Fruit fly (Drosophila melanogaster) whole organism, embryonic: ENCODE results near the gene RtcB.

Source experiments
- Adf1 ChIP-seq: fragments of 200-800 bp; sonication (Bioruptor generic); IDR thresholded peaks from 2 replicates; pipeline ENCODE4 v1.3.6; 2022; ENCODE audit warnings: missing biosample characterization, missing genetic modification characterization
- Atf3 ChIP-seq: fragments of 200-800 bp; sonication (Bioruptor generic); optimal IDR thresholded peaks from 3 replicates; lab custom pipeline; 2016; ENCODE audit warnings: missing biosample characterization, missing genetic modification characterization
- Bgb ChIP-seq: fragments of 200-800 bp; sonication (Bioruptor generic); IDR thresholded peaks from 2 replicates; pipeline ENCODE4 v1.3.6; 2022; ENCODE audit warnings: missing biosample characterization, missing genetic modification characterization; ENCODE audit not compliant: partially characterized antibody
- CG10209 ChIP-seq: fragments of 200-800 bp; sonication (Bioruptor generic); optimal IDR thresholded peaks from 3 replicates; lab custom pipeline; 2017; ENCODE audit warnings: missing biosample characterization, mild to moderate bottlenecking, missing genetic modification characterization, missing genetic modification reagents
- CG11085 ChIP-seq: fragments of 200-800 bp; sonication (Bioruptor generic); IDR thresholded peaks from 2 replicates; pipeline ENCODE4 v1.3.6; 2022; ENCODE audit warnings: missing biosample characterization, missing genetic modification characterization
- CG11723 ChIP-seq: fragments of 200-800 bp; sonication (Bioruptor generic); optimal IDR thresholded peaks from 2 replicates; lab custom pipeline; 2017; ENCODE audit warnings: missing biosample characterization, mild to moderate bottlenecking, missing genetic modification characterization
- CG12219 ChIP-seq: fragments of 200-800 bp; sonication (Bioruptor generic); optimal IDR thresholded peaks from 3 replicates; lab custom pipeline; 2018; ENCODE audit warnings: missing biosample characterization, mild to moderate bottlenecking, missing genetic modification characterization
- CG12391 ChIP-seq: fragments of 200-800 bp; sonication (Bioruptor generic); optimal IDR thresholded peaks from 3 replicates; lab custom pipeline; 2018; ENCODE audit warnings: missing biosample characterization, mild to moderate bottlenecking, missing genetic modification characterization, moderate library complexity
- CG13894 ChIP-seq: fragments of 200-800 bp; sonication (Bioruptor generic); optimal IDR thresholded peaks from 3 replicates; lab custom pipeline; 2018; ENCODE audit warnings: missing biosample characterization, mild to moderate bottlenecking, missing genetic modification characterization, moderate library complexity
- CG15696 ChIP-seq: fragments of 200-800 bp; sonication (Bioruptor generic); optimal IDR thresholded peaks from 2 replicates; lab custom pipeline; 2019; ENCODE audit warnings: missing biosample characterization, mild to moderate bottlenecking, missing genetic modification characterization, moderate library complexity
- CG1602 ChIP-seq: fragments of 200-800 bp; sonication (Bioruptor generic); optimal IDR thresholded peaks from 3 replicates; lab custom pipeline; 2016; ENCODE audit warnings: missing biosample characterization, missing genetic modification characterization
- CG17361 ChIP-seq: fragments of 200-800 bp; sonication (Bioruptor generic); IDR thresholded peaks from 3 replicates; pipeline ENCODE4 v1.3.6; 2022; ENCODE audit warnings: missing biosample characterization, missing genetic modification characterization
- CG17385 ChIP-seq: fragments of 200-800 bp; sonication (Bioruptor generic); optimal IDR thresholded peaks from 3 replicates; lab custom pipeline; 2018; ENCODE audit warnings: missing biosample characterization, mild to moderate bottlenecking, missing genetic modification characterization
- CG2199 ChIP-seq: fragments of 200-800 bp; sonication (Bioruptor generic); IDR thresholded peaks from 3 replicates; pipeline ENCODE4 v1.3.6; 2022; ENCODE audit warnings: missing biosample characterization, missing genetic modification characterization
- CG30403 ChIP-seq: fragments of 200-800 bp; sonication (Bioruptor generic); optimal IDR thresholded peaks from 3 replicates; lab custom pipeline; 2016; ENCODE audit warnings: missing biosample characterization, missing genetic modification characterization
- CG3065 ChIP-seq: fragments of 200-800 bp; sonication (Bioruptor generic); optimal IDR thresholded peaks from 2 replicates; lab custom pipeline; 2016; ENCODE audit warnings: missing biosample characterization, missing genetic modification characterization
- CG34224 ChIP-seq: fragments of 200-800 bp; sonication (Bioruptor generic); IDR thresholded peaks from 3 replicates; pipeline ENCODE4 v1.3.6; 2022; ENCODE audit warnings: missing biosample characterization, missing genetic modification characterization; ENCODE audit not compliant: partially characterized antibody
- CG3838 ChIP-seq: fragments of 200-800 bp; sonication (Bioruptor generic); optimal IDR thresholded peaks from 3 replicates; lab custom pipeline; 2016; ENCODE audit warnings: missing biosample characterization, missing genetic modification characterization
- CG42726 ChIP-seq: fragments of 200-800 bp; sonication (Bioruptor generic); IDR thresholded peaks from 2 replicates; pipeline ENCODE4 v1.3.6; 2022; ENCODE audit warnings: missing biosample characterization, missing genetic modification characterization; ENCODE audit not compliant: partially characterized antibody
- CG6765 ChIP-seq: fragments of 200-800 bp; sonication (Bioruptor generic); optimal IDR thresholded peaks from 3 replicates; lab custom pipeline; 2017; ENCODE audit warnings: missing biosample characterization, mild to moderate bottlenecking, missing genetic modification characterization
- CG8478 ChIP-seq: fragments of >200 bp; optimal IDR thresholded peaks from 2 replicates; lab custom pipeline; 2018
- CHES-1-like ChIP-seq: fragments of 200-800 bp; sonication (Bioruptor generic); optimal IDR thresholded peaks from 2 replicates; lab custom pipeline; 2016; ENCODE audit warnings: missing biosample characterization, missing genetic modification characterization
- Ets65A ChIP-seq: fragments of 200-800 bp; sonication (Bioruptor generic); peaks from one replicate; lab custom pipeline; 2016; ENCODE audit warnings: missing biosample characterization, missing genetic modification characterization
- Fer3 ChIP-seq: fragments of 200-800 bp; sonication (Bioruptor generic); optimal IDR thresholded peaks from 2 replicates; lab custom pipeline; 2018; ENCODE audit warnings: missing biosample characterization, mild to moderate bottlenecking, missing genetic modification characterization, moderate library complexity
- H15 ChIP-seq: fragments of 200-800 bp; sonication (Bioruptor generic); IDR thresholded peaks from 3 replicates; pipeline ENCODE4 v1.3.6; 2022; ENCODE audit warnings: missing biosample characterization, missing genetic modification characterization
- HHEX ChIP-seq: fragments of 200-800 bp; sonication (Bioruptor generic); optimal IDR thresholded peaks from 3 replicates; lab custom pipeline; 2017; ENCODE audit warnings: missing biosample characterization, mild to moderate bottlenecking, missing genetic modification characterization, missing genetic modification reagents
- Lpt ChIP-seq: fragments of >200 bp; optimal IDR thresholded peaks from 2 replicates; lab custom pipeline; 2018; ENCODE audit warnings: missing biosample characterization, missing genetic modification characterization
- Nf-YC ChIP-seq: fragments of 200-800 bp; optimal IDR thresholded peaks from 3 replicates; lab custom pipeline; 2019; ENCODE audit warnings: missing biosample characterization, mild to moderate bottlenecking, missing genetic modification characterization, moderate library complexity
- Optix ChIP-seq: fragments of 200-800 bp; sonication (Bioruptor generic); IDR thresholded peaks from 3 replicates; pipeline ENCODE4 v1.3.6; 2022; ENCODE audit warnings: missing biosample characterization, missing genetic modification characterization
- Ptx1 ChIP-seq: fragments of 200-800 bp; sonication (Bioruptor generic); IDR thresholded peaks from 2 replicates; pipeline ENCODE4 v1.3.6; 2022; ENCODE audit warnings: missing biosample characterization, missing genetic modification characterization
- Rfx ChIP-seq: fragments of 200-800 bp; sonication (Bioruptor generic); IDR thresholded peaks from 2 replicates; pipeline ENCODE4 v1.3.6; 2022; ENCODE audit warnings: missing biosample characterization, missing genetic modification characterization
- Sox100B ChIP-seq: fragments of 200-800 bp; sonication (Bioruptor generic); optimal IDR thresholded peaks from 3 replicates; lab custom pipeline; 2018; ENCODE audit warnings: missing biosample characterization, mild to moderate bottlenecking, missing genetic modification characterization
- Stat92E ChIP-seq, 3 experiments: fragments of >200 bp in 2 of 3; fragments of 200-800 bp in 1 of 3; sonication (Bioruptor generic) in 1 of 3; optimal IDR thresholded peaks; 2 replicates each; lab custom pipeline; 2017 to 2019; ENCODE audit warnings: missing biosample characterization in 3 of 3, missing genetic modification characterization in 3 of 3, mild to moderate bottlenecking in 1 of 3, moderate library complexity in 1 of 3
- abd-A ChIP-seq: fragments of 200-800 bp; sonication (Bioruptor generic); optimal IDR thresholded peaks from 3 replicates; lab custom pipeline; 2019; ENCODE audit warnings: missing biosample characterization, mild to moderate bottlenecking, missing genetic modification characterization, moderate library complexity
- ac ChIP-seq: fragments of 200-800 bp; sonication (Bioruptor generic); optimal IDR thresholded peaks from 3 replicates; lab custom pipeline; 2017; ENCODE audit warnings: missing biosample characterization, mild to moderate bottlenecking, missing genetic modification characterization
- az2 ChIP-seq: fragments of 200-800 bp; sonication (Bioruptor generic); optimal IDR thresholded peaks from 3 replicates; lab custom pipeline; 2016; ENCODE audit warnings: missing biosample characterization, missing genetic modification characterization
- cg ChIP-seq: fragments of 200-800 bp; sonication (Bioruptor generic); optimal IDR thresholded peaks from 3 replicates; lab custom pipeline; 2019; ENCODE audit warnings: missing biosample characterization, mild to moderate bottlenecking, missing genetic modification characterization, moderate library complexity
- chinmo ChIP-seq: fragments of 200-800 bp; sonication (Bioruptor generic); IDR thresholded peaks from 4 replicates; pipeline ENCODE4 v1.3.6; 2022; ENCODE audit warnings: missing biosample characterization, missing genetic modification characterization; ENCODE audit not compliant: partially characterized antibody
- danr ChIP-seq: fragments of 200-800 bp; sonication (Bioruptor generic); IDR thresholded peaks from 2 replicates; pipeline ENCODE4 v1.3.6; 2022; ENCODE audit warnings: missing biosample characterization, missing genetic modification characterization
- ewg ChIP-seq: fragments of 200-800 bp; sonication (Bioruptor generic); optimal IDR thresholded peaks from 3 replicates; lab custom pipeline; 2017; ENCODE audit warnings: mild to moderate bottlenecking, missing biosample characterization, missing genetic modification reagents, missing genetic modification characterization
- ham ChIP-seq: fragments of 200-800 bp; sonication (Bioruptor generic); IDR thresholded peaks from 2 replicates; pipeline ENCODE4 v1.3.6; 2022; ENCODE audit warnings: missing biosample characterization, missing genetic modification characterization
- hbn ChIP-seq: fragments of 200-800 bp; sonication (Bioruptor generic); IDR thresholded peaks from 2 replicates; pipeline ENCODE4 v1.3.6; 2022; ENCODE audit warnings: missing biosample characterization, missing genetic modification characterization; ENCODE audit not compliant: partially characterized antibody
- kay ChIP-seq: fragments of 200-800 bp; sonication (Bioruptor generic); optimal IDR thresholded peaks from 2 replicates; lab custom pipeline; 2016; ENCODE audit warnings: missing biosample characterization, missing genetic modification characterization
- luna ChIP-seq: fragments of 200-800 bp; sonication (Bioruptor generic); optimal IDR thresholded peaks from 2 replicates; lab custom pipeline; 2016; ENCODE audit warnings: missing biosample characterization, missing genetic modification characterization
- odd ChIP-seq: fragments of 200-800 bp; sonication (Bioruptor generic); optimal IDR thresholded peaks from 2 replicates; lab custom pipeline; 2017; ENCODE audit warnings: missing biosample characterization, mild to moderate bottlenecking, missing genetic modification characterization
- row ChIP-seq: fragments of 200-800 bp; sonication (Bioruptor generic); IDR thresholded peaks from 3 replicates; pipeline ENCODE4 v1.3.6; 2022; ENCODE audit warnings: missing biosample characterization, missing genetic modification characterization
- scrt ChIP-seq: fragments of 200-800 bp; sonication (Bioruptor generic); optimal IDR thresholded peaks from 2 replicates; lab custom pipeline; 2018; ENCODE audit warnings: missing biosample characterization, mild to moderate bottlenecking, missing genetic modification characterization, moderate library complexity
- sd ChIP-seq: fragments of 200-800 bp; sonication (Bioruptor generic); optimal IDR thresholded peaks from 3 replicates; lab custom pipeline; 2018; ENCODE audit warnings: missing biosample characterization, mild to moderate bottlenecking, missing genetic modification characterization, moderate library complexity
- sens-2 ChIP-seq: fragments of 200-800 bp; sonication (Bioruptor generic); IDR thresholded peaks from 2 replicates; pipeline ENCODE4 v1.3.6; 2022; ENCODE audit warnings: missing biosample characterization, missing genetic modification characterization
- tgo ChIP-seq: fragments of 200-800 bp; sonication (Bioruptor generic); IDR thresholded peaks from 3 replicates; pipeline ENCODE4 v1.3.6; 2022; ENCODE audit warnings: missing biosample characterization, missing genetic modification characterization
- trh ChIP-seq: fragments of 200-800 bp; sonication (Bioruptor generic); optimal IDR thresholded peaks from 2 replicates; lab custom pipeline; 2016; ENCODE audit warnings: missing biosample characterization, missing genetic modification characterization

Gene RtcB

DNA sequence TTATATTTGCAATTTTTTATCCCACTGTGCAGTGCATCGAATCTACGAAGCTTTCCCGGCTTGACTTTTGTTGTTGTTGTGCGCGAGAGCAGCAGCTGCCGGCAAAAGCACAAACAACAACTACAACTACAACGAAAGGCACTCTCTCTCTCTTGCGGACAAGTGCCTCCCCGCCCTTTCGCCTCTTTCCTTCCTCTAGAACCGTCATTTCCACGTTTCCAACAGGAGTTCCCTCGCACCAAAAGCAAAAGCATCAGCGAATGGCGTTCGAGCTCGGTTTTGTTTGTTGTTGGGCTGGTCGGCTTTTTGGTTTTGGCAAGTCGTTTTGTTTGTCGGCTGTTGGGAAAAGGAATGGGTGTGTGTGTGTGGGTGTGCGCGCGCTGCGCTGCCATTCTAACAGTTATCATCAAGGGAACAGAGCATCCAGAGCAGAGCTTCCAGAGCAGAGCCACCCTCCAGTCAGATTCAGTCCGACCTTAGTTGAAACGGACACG is 33.4 kb downstream of the RtcB start, which contains the start of gene tj (continued):
- TF ChIP-seq sens-2 (GFP tag; lab: Robert Waterston, UW), result no peak
- TF ChIP-seq luna, result no peak
- no peak for TF ChIP-seq CG17361
- TF ChIP-seq CG11723, result no peak
- TF ChIP-seq ewg (GFP tag; lab: Kevin White, UChicago), result peak; percentile 20
- no peak for TF ChIP-seq CG3065
- TF ChIP-seq row (GFP tag; lab: Robert Waterston, UW), result peak; percentile 4; the same call in 1 of the 3 replicates
- no peak for TF ChIP-seq Optix (GFP tag; lab: Robert Waterston, UW)
- no peak for TF ChIP-seq CG12391
- TF ChIP-seq CG15696 (tag; lab: Kevin White, UChicago), result no peak
- no peak for TF ChIP-seq Ptx1
- TF ChIP-seq CG13894 (tag; lab: Kevin White, UChicago), result no peak
- TF ChIP-seq tgo (GFP tag; lab: Robert Waterston, UW), result no peak
- TF ChIP-seq abd-A (tag; lab: Kevin White, UChicago), result peak; percentile 42
- TF ChIP-seq CHES-1-like (GFP tag; lab: Kevin White, UChicago), result no peak
- TF ChIP-seq Atf3, result no peak
- no peak for TF ChIP-seq Lpt (GFP tag; lab: Kevin White, UChicago)
- no peak for TF ChIP-seq Sox100B (GFP tag; lab: Kevin White, UChicago)
- peak; percentile 96 for TF ChIP-seq Nf-YC (tag; lab: Kevin White, UChicago)
- TF ChIP-seq kay (GFP tag; lab: Kevin White, UChicago), result no peak
- no peak for TF ChIP-seq az2
- no peak for TF ChIP-seq CG34224 (GFP tag; lab: Robert Waterston, UW)
- TF ChIP-seq sd (tag; lab: Kevin White, UChicago), result no peak
- TF ChIP-seq ac (GFP tag; lab: Kevin White, UChicago), result no peak
- TF ChIP-seq CG10209, result no peak
- TF ChIP-seq Stat92E (GFP tag; optimal IDR thresholded peaks at IDR 0.05; lab: Kevin White, UChicago), result no peak
- no peak for TF ChIP-seq CG30403 (GFP tag; lab: Kevin White, UChicago)
- TF ChIP-seq CG6765 (GFP tag; lab: Kevin White, UChicago), result no peak
- TF ChIP-seq CG11085 (GFP tag; lab: Robert Waterston, UW), result no peak
- TF ChIP-seq HHEX, result no peak
- no peak for TF ChIP-seq Bgb
- peak; percentile 66 for TF ChIP-seq Ets65A (GFP tag; lab: Kevin White, UChicago)
- 0 out of 2 replicates have a peak, but pooled peaks have one; percentile 11 for TF ChIP-seq Rfx (GFP tag; lab: Robert Waterston, UW)
- TF ChIP-seq CG42726 (GFP tag; lab: Robert Waterston, UW), result 0 out of 2 replicates have a peak, but pooled peaks have one; percentile 19
- peak; percentile 53 for TF ChIP-seq cg
- TF ChIP-seq danr (GFP tag; lab: Robert Waterston, UW), result no peak
- no peak for TF ChIP-seq CG1602 (GFP tag; lab: Kevin White, UChicago)
- TF ChIP-seq CG12219, result no peak
- TF ChIP-seq Fer3 (tag; lab: Kevin White, UChicago), result no peak
- no peak for TF ChIP-seq odd
- no peak for TF ChIP-seq scrt (GFP tag; lab: Kevin White, UChicago)
- 0 out of 4 replicates have a peak, but pooled peaks have one; percentile 38 for TF ChIP-seq chinmo (GFP tag; lab: Robert Waterston, UW)
- no peak for TF ChIP-seq CG8478
- no peak for TF ChIP-seq CG2199
- TF ChIP-seq H15 (GFP tag; lab: Robert Waterston, UW), result no peak
- TF ChIP-seq trh (GFP tag; lab: Kevin White, UChicago), result no peak
- TF ChIP-seq CG17385 (GFP tag; lab: Kevin White, UChicago), result no peak
- peak; percentile 29; the same call in 1 of the 2 replicates for TF ChIP-seq Adf1 (GFP tag; lab: Robert Waterston, UW)
- TF ChIP-seq ham (GFP tag; lab: Robert Waterston, UW), result no peak
- no peak for TF ChIP-seq CG3838 (GFP tag; lab: Kevin White, UChicago)
- TF ChIP-seq hbn (GFP tag; lab: Robert Waterston, UW), result no peak
